Fruit fly (Drosophila melanogaster) whole organism, embryonic: Measurements from ENCODE around the gene Tsp5D.
A peak's percentile ranks its signal among the peaks of the same experiment; 100 is the strongest.

ENCODE experiments used
- Abd-B ChIP-seq: fragments of 200-800 bp; sonication (Bioruptor generic); optimal IDR thresholded peaks from 2 replicates; lab custom pipeline; 2018; ENCODE audit warnings: missing biosample characterization, mild to moderate bottlenecking, missing genetic modification characterization, moderate library complexity
- Ada2b ChIP-seq: fragments of 200-800 bp; sonication (Bioruptor generic); IDR thresholded peaks from 2 replicates; pipeline ENCODE4 v1.3.6; 2022; ENCODE audit warnings: missing biosample characterization, missing genetic modification characterization
- Adf1 ChIP-seq: fragments of 200-800 bp; sonication (Bioruptor generic); IDR thresholded peaks from 2 replicates; pipeline ENCODE4 v1.3.6; 2022; ENCODE audit warnings: missing biosample characterization, missing genetic modification characterization
- CG12659 ChIP-seq: fragments of 200-800 bp; sonication (Bioruptor generic); optimal IDR thresholded peaks from 3 replicates; lab custom pipeline; 2017; ENCODE audit warnings: mild to moderate bottlenecking, missing biosample characterization, missing genetic modification reagents, missing genetic modification characterization
- CG1529 ChIP-seq: fragments of 200-800 bp; sonication (Bioruptor generic); optimal IDR thresholded peaks from 3 replicates; lab custom pipeline; 2018; ENCODE audit warnings: missing biosample characterization, missing genetic modification characterization
- CG16813 ChIP-seq: fragments of 200-800 bp; sonication (Bioruptor generic); IDR thresholded peaks from 3 replicates; pipeline ENCODE4 v1.3.6; 2022; ENCODE audit warnings: missing biosample characterization, missing genetic modification characterization; ENCODE audit not compliant: partially characterized antibody
- CG17328 ChIP-seq: fragments of 200-800 bp; sonication (Bioruptor generic); IDR thresholded peaks from 2 replicates; pipeline ENCODE4 v1.3.6; 2022; ENCODE audit warnings: missing biosample characterization, missing genetic modification characterization
- CG17359 ChIP-seq: fragments of 200-800 bp; sonication (Bioruptor generic); optimal IDR thresholded peaks from 3 replicates; lab custom pipeline; 2018; ENCODE audit warnings: missing biosample characterization, mild to moderate bottlenecking, missing genetic modification characterization, moderate library complexity
- CG1792 ChIP-seq: fragments of 200-800 bp; sonication (Bioruptor generic); optimal IDR thresholded peaks from 2 replicates; lab custom pipeline; 2016; ENCODE audit warnings: missing biosample characterization, missing genetic modification characterization
- CG2712 ChIP-seq: fragments of 200-800 bp; optimal IDR thresholded peaks from 3 replicates; lab custom pipeline; 2019; ENCODE audit warnings: missing biosample characterization, mild to moderate bottlenecking, missing genetic modification characterization, moderate library complexity
- CG3407 ChIP-seq: fragments of 200-800 bp; sonication (Bioruptor generic); optimal IDR thresholded peaks from 2 replicates; lab custom pipeline; 2018; ENCODE audit warnings: missing biosample characterization, mild to moderate bottlenecking, missing genetic modification characterization
- CG34376 ChIP-seq: fragments of 200-800 bp; sonication (Bioruptor generic); optimal IDR thresholded peaks from 2 replicates; lab custom pipeline; 2018; ENCODE audit warnings: missing biosample characterization, mild to moderate bottlenecking, missing genetic modification characterization
- CG42726 ChIP-seq: fragments of 200-800 bp; sonication (Bioruptor generic); IDR thresholded peaks from 2 replicates; pipeline ENCODE4 v1.3.6; 2022; ENCODE audit warnings: missing biosample characterization, missing genetic modification characterization; ENCODE audit not compliant: partially characterized antibody
- CG4404 ChIP-seq: fragments of 200-800 bp; sonication (Bioruptor generic); IDR thresholded peaks from 2 replicates; pipeline ENCODE4 v1.3.6; 2022; ENCODE audit warnings: missing biosample characterization, missing genetic modification characterization
- CG4617 ChIP-seq: fragments of 200-800 bp; sonication (Bioruptor generic); optimal IDR thresholded peaks from 3 replicates; lab custom pipeline; 2016; ENCODE audit warnings: missing biosample characterization, missing genetic modification characterization, borderline replicate concordance
- CG6689 ChIP-seq: fragments of 200-800 bp; sonication (Bioruptor generic); IDR thresholded peaks from 2 replicates; pipeline ENCODE4 v1.3.6; 2022; ENCODE audit warnings: missing biosample characterization, missing genetic modification characterization
- CG7839 ChIP-seq: fragments of 200-800 bp; sonication (Bioruptor generic); optimal IDR thresholded peaks from 3 replicates; lab custom pipeline; 2018; ENCODE audit warnings: missing biosample characterization, mild to moderate bottlenecking, missing genetic modification characterization, moderate library complexity
- CG7928 ChIP-seq: fragments of 200-800 bp; sonication (Bioruptor generic); optimal IDR thresholded peaks from 2 replicates; lab custom pipeline; 2017; ENCODE audit warnings: missing biosample characterization, mild to moderate bottlenecking, missing genetic modification characterization
- D19B ChIP-seq: fragments of 200-800 bp; sonication (Bioruptor generic); optimal IDR thresholded peaks from 2 replicates; lab custom pipeline; 2017; ENCODE audit warnings: missing biosample characterization, mild to moderate bottlenecking, missing genetic modification characterization
- Dfd ChIP-seq, 2 experiments: fragments of >200 bp; optimal IDR thresholded peaks; 2 replicates each; lab custom pipeline; 2017; ENCODE audit warnings: missing biosample characterization in 2 of 2, missing genetic modification characterization in 2 of 2
- Eip74EF ChIP-seq, 2 experiments: fragments of 200-800 bp in 1 of 2; fragments of >200 bp in 1 of 2; sonication (Bioruptor generic) in 1 of 2; optimal IDR thresholded peaks; 2 replicates each; lab custom pipeline; 2017 to 2019; ENCODE audit warnings: missing biosample characterization in 2 of 2, missing genetic modification characterization in 2 of 2, mild to moderate bottlenecking in 1 of 2, moderate library complexity in 1 of 2
- Elba2 ChIP-seq: fragments of 200-800 bp; sonication (Bioruptor generic); optimal IDR thresholded peaks from 3 replicates; lab custom pipeline; 2016; ENCODE audit warnings: missing biosample characterization, missing genetic modification characterization
- HLH4C ChIP-seq: fragments of 200-800 bp; sonication (Bioruptor generic); IDR thresholded peaks from 3 replicates; pipeline ENCODE4 v1.3.6; 2022; ENCODE audit warnings: missing biosample characterization, missing genetic modification characterization; ENCODE audit not compliant: partially characterized antibody
- MBD-R2 ChIP-seq: fragments of 200-800 bp; sonication (Bioruptor generic); IDR thresholded peaks from 2 replicates; pipeline ENCODE4 v1.3.6; 2022; ENCODE audit warnings: missing biosample characterization, missing genetic modification characterization
- Med ChIP-seq: fragments of 200-800 bp; sonication (Bioruptor generic); peaks from one replicate; lab custom pipeline; 2016; ENCODE audit warnings: missing biosample characterization, missing genetic modification characterization, mild to moderate bottlenecking, inconsistent platforms, moderate library complexity
- Oli ChIP-seq: fragments of 200-800 bp; sonication (Bioruptor generic); optimal IDR thresholded peaks from 2 replicates; lab custom pipeline; 2018; ENCODE audit warnings: missing biosample characterization, mild to moderate bottlenecking, missing genetic modification characterization, moderate library complexity
- Pdp1 ChIP-seq, 2 experiments: fragments of 200-800 bp; sonication (Bioruptor generic); optimal IDR thresholded peaks; 3 replicates each; lab custom pipeline; 2016; ENCODE audit warnings: missing biosample characterization in 2 of 2, missing genetic modification characterization in 2 of 2, mild to moderate bottlenecking in 1 of 2, moderate library complexity in 1 of 2
- Sin3A ChIP-seq: fragments of >200 bp; optimal IDR thresholded peaks from 2 replicates; lab custom pipeline; 2018
- Sry-β ChIP-seq: fragments of 200-800 bp; sonication (Bioruptor generic); optimal IDR thresholded peaks from 2 replicates; lab custom pipeline; 2018; ENCODE audit warnings: missing biosample characterization, mild to moderate bottlenecking, missing genetic modification characterization, moderate library complexity
- Sry-δ ChIP-seq: fragments of 200-800 bp; sonication (Bioruptor generic); optimal IDR thresholded peaks from 2 replicates; lab custom pipeline; 2016; ENCODE audit warnings: missing biosample characterization, missing genetic modification characterization
- ac ChIP-seq: fragments of 200-800 bp; sonication (Bioruptor generic); optimal IDR thresholded peaks from 3 replicates; lab custom pipeline; 2017; ENCODE audit warnings: missing biosample characterization, mild to moderate bottlenecking, missing genetic modification characterization
- ci ChIP-seq: fragments of 200-800 bp; sonication (Bioruptor generic); IDR thresholded peaks from 3 replicates; pipeline ENCODE4 v1.3.6; 2022; ENCODE audit warnings: missing biosample characterization, missing genetic modification characterization
- dan ChIP-seq: fragments of 200-800 bp; sonication (Bioruptor generic); IDR thresholded peaks from 2 replicates; pipeline ENCODE4 v1.3.6; 2022; ENCODE audit warnings: missing biosample characterization, missing genetic modification characterization
- ewg ChIP-seq: fragments of 200-800 bp; sonication (Bioruptor generic); optimal IDR thresholded peaks from 3 replicates; lab custom pipeline; 2017; ENCODE audit warnings: mild to moderate bottlenecking, missing biosample characterization, missing genetic modification reagents, missing genetic modification characterization
- phol ChIP-seq: fragments of 200-800 bp; sonication (Bioruptor generic); optimal IDR thresholded peaks from 3 replicates; lab custom pipeline; 2018; ENCODE audit warnings: missing biosample characterization, mild to moderate bottlenecking, missing genetic modification characterization, moderate library complexity
- pzg ChIP-seq: fragments of 200-800 bp; sonication (Bioruptor generic); optimal IDR thresholded peaks from 3 replicates; lab custom pipeline; 2018; ENCODE audit warnings: missing biosample characterization, mild to moderate bottlenecking, missing genetic modification characterization, moderate library complexity
- scrt ChIP-seq: fragments of 200-800 bp; sonication (Bioruptor generic); optimal IDR thresholded peaks from 2 replicates; lab custom pipeline; 2018; ENCODE audit warnings: missing biosample characterization, mild to moderate bottlenecking, missing genetic modification characterization, moderate library complexity
- sd ChIP-seq: fragments of 200-800 bp; sonication (Bioruptor generic); optimal IDR thresholded peaks from 3 replicates; lab custom pipeline; 2018; ENCODE audit warnings: missing biosample characterization, mild to moderate bottlenecking, missing genetic modification characterization, moderate library complexity
- sens ChIP-seq: fragments of 200-800 bp; sonication (Bioruptor generic); peaks from one replicate; lab custom pipeline; 2016; ENCODE audit warnings: missing biosample characterization, missing genetic modification characterization
- seq ChIP-seq: fragments of 200-800 bp; sonication (Bioruptor generic); IDR thresholded peaks from 2 replicates; pipeline ENCODE4 v1.3.6; 2022; ENCODE audit warnings: missing biosample characterization, missing genetic modification characterization
- sug ChIP-seq: fragments of 200-800 bp; optimal IDR thresholded peaks from 2 replicates; lab custom pipeline; 2019; ENCODE audit warnings: missing biosample characterization, mild to moderate bottlenecking, missing genetic modification characterization, moderate library complexity
- unc-4 ChIP-seq: fragments of 200-800 bp; sonication (Bioruptor generic); IDR thresholded peaks from 2 replicates; pipeline ENCODE4 v1.3.6; 2022; ENCODE audit warnings: missing biosample characterization, missing genetic modification characterization; ENCODE audit not compliant: partially characterized antibody
- z ChIP-seq: fragments of 200-800 bp; sonication (Bioruptor generic); IDR thresholded peaks from 3 replicates; pipeline ENCODE4 v1.3.6; 2022; ENCODE audit warnings: missing biosample characterization, missing genetic modification characterization

The Tsp5D gene

DNA sequence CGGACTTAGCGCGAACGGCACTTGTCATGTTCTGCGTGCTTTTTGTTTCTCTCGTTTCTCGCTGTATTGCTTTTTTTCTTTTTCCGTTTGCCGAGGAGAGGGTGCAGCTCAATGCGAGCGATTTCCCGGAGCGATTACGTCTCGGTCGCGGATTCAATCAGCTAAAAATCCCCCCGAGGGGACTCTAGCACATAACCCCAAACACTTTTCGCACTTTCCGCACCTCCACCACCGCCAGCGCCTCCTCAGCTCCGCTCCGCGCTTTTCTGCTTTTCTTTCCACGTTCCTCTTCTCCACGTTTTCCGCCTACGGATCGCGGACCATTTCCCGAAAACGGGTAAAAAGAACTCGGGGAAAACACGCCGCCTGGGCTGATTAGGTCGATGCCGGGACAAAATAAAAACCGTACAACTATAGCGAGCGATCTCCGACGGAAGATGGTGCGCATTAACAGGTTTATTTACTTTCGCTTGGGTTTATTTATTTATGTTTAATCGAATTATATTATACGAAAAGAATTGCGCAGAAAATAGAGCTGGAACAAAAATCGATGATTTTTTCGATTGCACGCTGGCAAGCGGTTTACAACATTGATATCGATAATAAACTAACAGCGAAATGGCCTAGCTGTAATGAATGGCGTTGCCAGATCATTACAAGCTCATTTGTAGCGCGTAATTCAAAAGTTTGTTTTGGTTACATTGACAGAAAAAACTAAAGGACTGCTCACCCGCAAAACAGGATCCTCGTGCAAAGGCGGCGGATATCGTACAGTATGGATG lies 15.2 kb upstream of the Tsp5D start, which contains the start of gene raptor (continued):
- TF ChIP-seq phol (tag; lab: Kevin White, UChicago): peak; percentile 11
- TF ChIP-seq unc-4 (GFP tag; lab: Robert Waterston, UW): 0 out of 2 replicates have a peak, but pooled peaks have one; percentile 47
- no peak for TF ChIP-seq CG34376 (GFP tag; lab: Kevin White, UChicago)
- peak; percentile 37 for TF ChIP-seq CG4617 (GFP tag; lab: Kevin White, UChicago)
- no peak for TF ChIP-seq CG1792 (GFP tag; lab: Kevin White, UChicago)
- TF ChIP-seq HLH4C (GFP tag; lab: Robert Waterston, UW): peak; percentile 57; the same call in 2 of the 3 replicates
- peak; percentile 4 for TF ChIP-seq sug (tag; lab: Kevin White, UChicago)
- no peak for TF ChIP-seq CG7928 (GFP tag; lab: Kevin White, UChicago)
- TF ChIP-seq Sin3A (lab: Kevin White, UChicago): peak; percentile 5
- peak; percentile 40; the same call in 1 of the 3 replicates for TF ChIP-seq CG16813 (GFP tag; lab: Robert Waterston, UW)

DNA sequence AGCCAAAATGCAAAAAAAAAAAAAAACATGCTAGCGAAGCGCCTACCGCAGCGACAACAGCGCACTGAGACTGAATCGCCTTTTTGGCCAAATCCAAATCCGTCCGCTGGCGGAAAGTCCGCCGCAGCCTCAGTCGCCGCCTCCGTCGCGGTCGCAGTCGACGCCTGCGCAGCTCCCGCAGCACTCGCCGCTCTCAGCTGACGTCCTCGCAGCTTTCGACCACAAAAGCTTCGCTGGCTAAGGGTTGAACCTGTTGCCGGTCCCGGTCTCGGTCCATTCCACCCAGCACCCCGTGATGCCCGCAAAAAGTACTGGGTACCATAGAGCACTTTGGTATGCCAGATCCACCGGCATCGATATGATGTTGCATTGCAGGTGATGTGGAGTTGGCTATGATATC lies 6.6 kb upstream of the Tsp5D start, which contains the start of gene CG4660:
Gene CG4660, minus strand, starts transcription at position 77 of the 400 bp plus-strand sequence.
- TF ChIP-seq sens (GFP tag; lab: Kevin White, UChicago) (no peak), MBD-R2 (GFP tag; lab: Robert Waterston, UW) (no peak), Abd-B (no peak), Med (GFP tag; lab: Kevin White, UChicago) (peak; percentile 45), pzg (GFP tag; lab: Kevin White, UChicago) (peak; percentile 1), sd (tag; lab: Kevin White, UChicago) (no peak), Adf1 (peak; percentile 83), ewg (peak; percentile 82), scrt (GFP tag; lab: Kevin White, UChicago) (peak; percentile 99), ac (GFP tag; lab: Kevin White, UChicago) (no peak), ci (GFP tag; lab: Robert Waterston, UW) (0 out of 3 replicates have a peak, but pooled peaks have one; percentile 28), CG4404 (GFP tag; lab: Robert Waterston, UW) (no peak), seq (GFP tag; lab: Robert Waterston, UW) (peak; percentile 53; the same call in 1 of the 2 replicates), D19B (GFP tag; lab: Kevin White, UChicago) (peak; percentile 36)

DNA sequence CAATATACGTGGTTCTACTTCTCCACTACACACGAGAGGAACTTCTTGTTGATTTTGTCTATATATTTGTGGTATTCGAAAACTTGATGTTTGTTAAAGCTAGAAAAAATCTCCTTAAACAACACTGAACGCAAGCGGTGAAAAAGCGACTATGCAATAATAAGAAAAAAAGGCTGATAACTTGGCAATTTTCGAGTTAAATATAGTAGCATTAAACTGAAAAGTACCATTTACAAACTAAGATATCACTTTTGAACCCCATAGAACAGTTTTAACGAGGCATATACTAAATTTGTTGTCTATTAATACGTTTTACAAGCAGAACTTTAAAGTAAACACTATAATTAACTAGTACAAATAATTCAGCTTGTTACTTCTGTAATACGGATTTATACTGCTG lies 3.0 kb upstream of the Tsp5D start, which contains the start of gene CG4666:
Gene CG4666, minus strand, starts transcription at position 101 of the 400 bp plus-strand sequence.
- TF ChIP-seq Elba2 (GFP tag; lab: Kevin White, UChicago): no peak
- no peak for TF ChIP-seq Sry-δ
- TF ChIP-seq Sry-β (GFP tag; lab: Kevin White, UChicago): peak; percentile 54
- TF ChIP-seq dan: no peak
- TF ChIP-seq Dfd (GFP tag; optimal IDR thresholded peaks at IDR 0.05; lab: Kevin White, UChicago): no peak
- no peak for TF ChIP-seq CG42726 (GFP tag; lab: Robert Waterston, UW)
- TF ChIP-seq, all 482 proteins: peak for 1

DNA sequence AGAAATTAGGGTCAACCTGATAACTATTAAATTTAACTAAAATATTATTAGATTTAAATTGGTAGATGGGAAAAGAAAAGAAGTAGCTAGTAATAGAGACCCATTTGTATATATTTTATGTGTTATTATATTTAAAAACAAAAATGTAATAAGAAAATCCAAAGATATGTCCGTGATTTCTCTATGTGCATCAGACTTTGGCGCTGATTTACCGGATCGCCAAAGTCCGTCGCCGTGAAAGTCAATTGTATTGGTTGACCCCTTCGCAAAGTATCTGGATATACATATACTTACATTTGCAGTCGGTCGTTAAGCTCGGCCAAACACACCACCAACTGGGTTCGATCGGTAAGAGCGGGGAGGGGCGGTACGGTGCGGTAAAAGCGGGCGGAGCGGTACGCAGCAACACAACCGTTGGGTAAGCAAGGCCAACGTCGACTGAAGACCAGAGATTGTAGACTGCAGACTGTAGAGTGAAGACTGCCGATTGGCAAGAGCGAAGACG lies 2.4 kb upstream of the Tsp5D start:
- TF ChIP-seq CG17328 (GFP tag; lab: Robert Waterston, UW) (0 out of 2 replicates have a peak, but pooled peaks have one; percentile 26), Pdp1 (GFP tag; optimal IDR thresholded peaks at IDR 0.05; lab: Kevin White, UChicago) (peak in 1 of 2 experiments; percentile 24), z (no peak), CG6689 (GFP tag; lab: Robert Waterston, UW) (0 out of 2 replicates have a peak, but pooled peaks have one; percentile 11), CG7839 (peak; percentile 27), Ada2b (GFP tag; lab: Robert Waterston, UW) (no peak), CG1529 (GFP tag; lab: Kevin White, UChicago) (peak; percentile 7), CG12659 (GFP tag; lab: Kevin White, UChicago) (peak; percentile 10), Eip74EF (GFP tag; optimal IDR thresholded peaks at IDR 0.05; lab: Kevin White, UChicago) (peak in 1 of 2 experiments; percentile 11), CG17359 (peak; percentile 54), CG3407 (GFP tag; lab: Kevin White, UChicago) (peak; percentile 4), CG2712 (tag; lab: Kevin White, UChicago) (peak; percentile 36), Oli (tag; lab: Kevin White, UChicago) (peak; percentile 26)
